Worm (Caenorhabditis elegans): ENCODE data around the gene djr-1.2.
A peak's percentile ranks its signal among the peaks of the same experiment; 100 is the strongest.

djr-1.2 gene

ce11 chrV:4019188-4019587 is 35.7 kb downstream of the djr-1.2 start, which contains the start of gene K09D9.3:
TSS of gene K09D9.3 (plus strand) at chrV:4019488.
- no peak for TF ChIP-seq pax-3 (tag; optimal IDR thresholded peaks at IDR 0.05)
- TF ChIP-seq C04F5.9 (tag; optimal IDR thresholded peaks at IDR 0.05) = no peak
- TF ChIP-seq F16B12.6 (tag; optimal IDR thresholded peaks at IDR 0.05) = no peak
- no peak for TF ChIP-seq nhr-20 (tag; optimal IDR thresholded peaks at IDR 0.05)
- no peak for TF ChIP-seq nhr-90 (tag; optimal IDR thresholded peaks at IDR 0.05; ENCODE audit: poor library complexity)
- TF ChIP-seq unc-30 (tag; optimal IDR thresholded peaks at IDR 0.05) = no peak
- TF ChIP-seq irx-1 (tag; optimal IDR thresholded peaks at IDR 0.05) = no peak
- TF ChIP-seq swsn-7 (tag; optimal IDR thresholded peaks at IDR 0.05) = no peak
- no peak for TF ChIP-seq jun-1 (tag; optimal IDR thresholded peaks at IDR 0.05)
- TF ChIP-seq nhr-47 (tag; optimal IDR thresholded peaks at IDR 0.05) = no peak
- TF ChIP-seq vab-15 (tag; optimal IDR thresholded peaks at IDR 0.05) = no peak

DNA sequence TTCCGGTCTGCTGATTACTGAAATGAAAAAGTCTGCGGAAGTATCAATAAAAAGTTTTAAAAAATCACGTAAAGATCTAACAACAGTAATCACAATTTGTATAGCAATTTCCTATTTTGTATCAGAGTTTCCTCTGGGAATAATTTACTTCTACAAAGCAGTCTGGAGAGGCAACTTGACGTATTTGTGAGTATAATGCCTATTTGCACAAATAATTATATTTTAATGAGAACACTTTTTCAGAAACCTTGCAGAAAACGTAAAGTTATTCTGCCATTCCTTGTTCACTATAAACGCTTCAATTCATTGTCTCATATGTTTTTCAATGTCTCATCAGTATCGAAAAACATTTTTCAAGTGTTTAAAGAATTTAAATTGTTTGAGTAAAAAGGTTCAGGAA is 36.3 kb downstream of the djr-1.2 start:
- TF ChIP-seq efl-1 (optimal IDR thresholded peaks at IDR 0.05) = no peak
- TF ChIP-seq efl-1 (GFP tag; optimal IDR thresholded peaks at IDR 0.05 in 1 of 2) = peak in 1 of 2 experiments; percentile 62
- TF ChIP-seq sptf-1 (tag; optimal IDR thresholded peaks at IDR 0.05) = no peak
- no peak for TF ChIP-seq fos-1 (tag; optimal IDR thresholded peaks at IDR 0.05)
- no peak for TF ChIP-seq alr-1 (tag; optimal IDR thresholded peaks at IDR 0.05; ENCODE audit: borderline replicate concordance)

DNA sequence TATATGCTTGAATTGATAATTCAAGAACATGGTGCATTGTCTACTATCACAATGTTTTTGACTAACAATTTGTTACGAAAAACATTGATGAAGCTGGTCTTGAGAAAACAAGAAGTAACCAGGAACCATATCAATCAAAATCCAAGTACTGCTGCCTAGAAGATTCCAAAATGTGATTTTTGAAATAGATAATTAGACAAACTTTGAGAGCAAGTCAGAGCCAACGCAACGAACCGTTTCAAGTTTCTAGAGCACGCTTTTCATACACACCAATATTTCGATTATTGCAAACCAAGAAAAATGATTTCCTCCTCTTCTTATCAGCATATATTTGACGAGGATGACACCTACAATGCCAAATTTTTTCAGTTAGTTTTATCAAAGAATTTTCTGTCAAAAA is 38.1 kb downstream of the djr-1.2 start, which contains the start of gene srw-89:
srw-89 (plus strand) TSS at position 301 of the 400 bp plus-strand sequence.
- TF ChIP-seq lin-14 (GFP tag; optimal IDR thresholded peaks at IDR 0.05) (no peak), vab-15 (tag; optimal IDR thresholded peaks at IDR 0.05) (no peak), unc-98 (GFP tag; IDR thresholded peaks at IDR 0.05) (no peak), fos-1 (tag; optimal IDR thresholded peaks at IDR 0.05) (no peak), efl-3 (GFP tag; optimal IDR thresholded peaks at IDR 0.05) (no peak), zip-4 (GFP tag; optimal IDR thresholded peaks at IDR 0.05) (no peak), alr-1 (tag; optimal IDR thresholded peaks at IDR 0.05; ENCODE audit: borderline replicate concordance) (no peak), nhr-90 (tag; optimal IDR thresholded peaks at IDR 0.05; ENCODE audit: poor library complexity) (no peak), ztf-11 (tag; optimal IDR thresholded peaks at IDR 0.05) (no peak), lir-3 (tag; optimal IDR thresholded peaks at IDR 0.05; ENCODE audit: poor library complexity) (no peak)

DNA sequence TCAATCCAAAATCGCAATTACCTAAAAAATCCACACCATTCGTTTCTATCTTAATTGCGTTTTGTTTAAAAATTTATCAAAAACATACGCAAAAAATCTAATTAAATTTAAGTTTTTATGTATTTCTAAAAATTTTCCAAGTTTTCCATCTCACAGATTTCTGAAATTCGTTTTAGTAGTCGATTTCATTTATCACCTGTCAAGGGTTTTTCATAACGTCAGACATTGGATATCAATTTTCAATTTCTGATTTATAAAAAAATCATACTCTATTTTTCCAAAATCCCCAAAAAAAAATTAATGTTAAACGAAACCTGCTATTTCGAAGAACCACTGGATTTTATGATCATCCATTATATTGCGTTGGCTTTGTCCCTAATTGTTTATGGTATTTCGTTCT is 44.8 kb downstream of the djr-1.2 start, which contains the start of gene srh-4:
srh-4 (plus strand) TSS at position 301 of the 400 bp plus-strand sequence.
- TF ChIP-seq lin-13 (GFP tag; optimal IDR thresholded peaks at IDR 0.05) = no peak
- no peak for TF ChIP-seq F16B12.6 (tag; optimal IDR thresholded peaks at IDR 0.05)
- no peak for TF ChIP-seq dsc-1 (tag; optimal IDR thresholded peaks at IDR 0.05)
- no peak for TF ChIP-seq mdl-1 (tag; optimal IDR thresholded peaks at IDR 0.05)
- no peak for TF ChIP-seq nhr-90 (tag; optimal IDR thresholded peaks at IDR 0.05; ENCODE audit: poor library complexity)
- TF ChIP-seq unc-30 (tag; optimal IDR thresholded peaks at IDR 0.05) = no peak
- TF ChIP-seq ama-1 (optimal IDR thresholded peaks at IDR 0.05) = no peak
- no peak for TF ChIP-seq sptf-1 (tag; optimal IDR thresholded peaks at IDR 0.05)
- TF ChIP-seq ceh-90 (tag; optimal IDR thresholded peaks at IDR 0.05) = no peak
- TF ChIP-seq hpl-2 (GFP tag; optimal IDR thresholded peaks at IDR 0.05) = no peak

- TF ChIP-seq nhr-237 (tag; optimal IDR thresholded peaks at IDR 0.05) (no peak), unc-62 (GFP tag; optimal IDR thresholded peaks at IDR 0.05) (no peak), nhr-85 (tag) (no peak), pax-3 (tag; optimal IDR thresholded peaks at IDR 0.05) (no peak), egl-13 (tag; optimal IDR thresholded peaks at IDR 0.05) (no peak)
Observed at ce11 chrV:4007927-4008326, 47.0 kb downstream of the djr-1.2 start, which contains the start of gene srh-7. TSS of gene srh-7 (plus strand) at chrV:4008227.

- TF ChIP-seq rnt-1 (tag; optimal IDR thresholded peaks at IDR 0.05) (no peak), mdl-1 (tag; optimal IDR thresholded peaks at IDR 0.05) (no peak), lin-39 (tag; optimal IDR thresholded peaks at IDR 0.05) (no peak)
Observed at ce11 chrV:4005219-4005618, 49.7 kb downstream of the djr-1.2 start, which contains the start of gene srh-8. TSS of gene srh-8 (plus strand) at chrV:4005519.
